Worm (Caenorhabditis elegans) whole organism, L2 larva: ENCODE results near the gene acp-6.

Experiments used
- lin-11 ChIP-seq: fragments of 150-350 bp; sonication (generic microtip); optimal IDR thresholded peaks from 2 replicates; lab custom pipeline; 2014; ENCODE audit warnings: missing biosample characterization, missing genetic modification characterization, inconsistent platforms, mixed read lengths
- mdl-1 ChIP-seq, 2 experiments: fragments of 150-350 bp in 1 of 2; sonication (generic microtip) in 1 of 2; optimal IDR thresholded peaks; 2 replicates each; lab custom pipeline; 2017; ENCODE audit warnings: missing biosample characterization in 2 of 2, missing genetic modification characterization in 2 of 2

DNA sequence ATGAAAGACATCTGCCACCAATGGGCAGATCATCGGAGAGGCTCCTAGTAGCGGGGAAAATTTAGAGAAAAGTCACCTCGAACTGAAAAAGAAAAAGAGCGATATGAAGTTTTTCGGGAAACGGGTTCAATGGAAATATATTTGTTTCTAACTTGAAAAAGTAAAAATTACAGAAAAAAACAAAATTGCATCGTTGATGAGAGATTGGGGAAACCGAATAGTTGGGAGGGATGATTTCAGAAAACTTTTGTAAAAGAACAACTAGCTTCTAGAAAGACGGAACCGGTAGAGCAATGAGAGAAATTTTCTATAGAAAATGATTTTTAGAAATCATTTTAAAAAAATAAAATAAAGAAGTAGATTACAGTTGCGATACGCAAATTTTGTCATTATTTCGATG is 47.5 kb downstream of the acp-6 start:
- TF ChIP-seq mdl-1 (tag; optimal IDR thresholded peaks at IDR 0.05; lab: Kevin White, UChicago) (no peak), lin-11 (tag; lab: Kevin White, UChicago) (no peak)
